Worm (Caenorhabditis elegans): ENCODE measurements around the gene cyn-17.

ce11 chrV:5798132-5798531 lies 1.3 kb upstream of the cyn-17 start, which contains the start of gene nstp-3:
- TF ChIP-seq lin-13 (GFP tag; optimal IDR thresholded peaks at IDR 0.05), result no peak
- no peak for TF ChIP-seq lin-39 (tag; optimal IDR thresholded peaks at IDR 0.05)
- no peak for TF ChIP-seq ztf-11 (tag; optimal IDR thresholded peaks at IDR 0.05)
- no peak for TF ChIP-seq mdl-1 (tag; optimal IDR thresholded peaks at IDR 0.05)
- no peak for TF ChIP-seq zag-1 (tag; optimal IDR thresholded peaks at IDR 0.05)
- no peak for TF ChIP-seq lin-11 (tag; optimal IDR thresholded peaks at IDR 0.05)
- TF ChIP-seq ZK546.5 (tag; optimal IDR thresholded peaks at IDR 0.05), result no peak

Data from whole organism, L2 larva.